Worm (Caenorhabditis elegans): Measurements from ENCODE around the gene Y102E9.5.

DNA sequence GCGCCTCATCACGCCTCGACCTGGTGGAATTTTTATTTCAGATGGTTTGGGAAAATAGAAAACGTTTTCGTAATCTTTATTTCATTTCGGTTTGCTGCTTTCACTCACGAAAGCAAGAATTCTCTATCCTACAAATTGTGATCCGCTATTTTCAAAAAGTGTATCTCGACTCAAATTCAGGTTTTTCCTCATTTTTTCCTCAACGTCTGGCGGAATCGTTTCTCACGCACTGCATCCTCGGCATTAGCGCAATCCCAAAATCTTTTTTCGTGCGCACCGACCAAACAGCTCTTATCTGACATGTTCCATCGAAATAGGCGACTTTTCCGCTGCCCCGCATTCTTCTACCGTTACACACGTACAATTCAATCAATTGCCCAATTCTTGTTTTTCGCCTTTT, 11.8 kb downstream of the Y102E9.5 start, which contains the start of gene F37A4.3:
- TF ChIP-seq ztf-29 (GFP tag; IDR thresholded peaks at IDR 0.05) = no peak
- TF ChIP-seq cog-1 (tag; optimal IDR thresholded peaks at IDR 0.05) = no peak

Measured in whole organism, midembryonic.